Worm (Caenorhabditis elegans) whole organism, L2 larva: ENCODE data around the gene Y44A6C.1.
A peak's percentile ranks its signal among the peaks of the same experiment; 100 is the strongest.

Experiments used
- C34F6.9 ChIP-seq: fragments of 150-350 bp; optimal IDR thresholded peaks from 2 replicates; lab custom pipeline; 2014; ENCODE audit warnings: missing biosample characterization, missing genetic modification characterization
- F13H6.1 ChIP-seq: sonication (generic microtip); optimal IDR thresholded peaks from 2 replicates; lab custom pipeline; 2016; ENCODE audit warnings: missing genetic modification characterization, missing compliant biosample characterization
- R02D3.7 ChIP-seq: fragments of 150-350 bp; optimal IDR thresholded peaks from 2 replicates; lab custom pipeline; 2014; ENCODE audit warnings: missing biosample characterization, missing genetic modification characterization
- ZK546.5 ChIP-seq: sonication (generic microtip); optimal IDR thresholded peaks from 2 replicates; lab custom pipeline; 2017; ENCODE audit warnings: missing biosample characterization, missing genetic modification characterization
- aly-2 ChIP-seq: fragments of 150-350 bp; optimal IDR thresholded peaks from 2 replicates; lab custom pipeline; 2014; ENCODE audit warnings: missing biosample characterization, missing genetic modification characterization
- ama-1 ChIP-seq: fragments of 150-350 bp; optimal IDR thresholded peaks from 2 replicates; lab custom pipeline; 2018; ENCODE audit warnings: inconsistent platforms
- blmp-1 ChIP-seq: sonication (generic microtip); optimal IDR thresholded peaks from 2 replicates; lab custom pipeline; 2017; ENCODE audit warnings: missing genetic modification characterization, mild to moderate bottlenecking, missing compliant biosample characterization, antibody characterized with exemption, moderate library complexity; ENCODE audit not compliant: insufficient read depth
- crh-2 ChIP-seq: sonication (generic microtip); optimal IDR thresholded peaks from 2 replicates; lab custom pipeline; 2017; ENCODE audit warnings: missing biosample characterization, missing genetic modification characterization
- elt-1 ChIP-seq: fragments of 150-350 bp; optimal IDR thresholded peaks from 2 replicates; lab custom pipeline; 2014; ENCODE audit warnings: missing biosample characterization, missing genetic modification characterization
- elt-3 ChIP-seq: sonication (generic microtip); optimal IDR thresholded peaks from 2 replicates; lab custom pipeline; 2017; ENCODE audit warnings: missing biosample characterization, missing genetic modification characterization
- fos-1 ChIP-seq: fragments of 150-350 bp; optimal IDR thresholded peaks from 2 replicates; lab custom pipeline; 2014; ENCODE audit warnings: missing biosample characterization, missing genetic modification characterization
- gmeb-1 ChIP-seq: fragments of 150-350 bp; optimal IDR thresholded peaks from 2 replicates; lab custom pipeline; 2014; ENCODE audit warnings: missing biosample characterization, missing genetic modification characterization
- lin-39 ChIP-seq: fragments of 150-350 bp; optimal IDR thresholded peaks from 2 replicates; lab custom pipeline; 2014; ENCODE audit warnings: missing biosample characterization, missing genetic modification reagents, missing genetic modification characterization
- lsy-2 ChIP-seq, 2 experiments: fragments of 150-350 bp in 1 of 2; sonication (generic microtip) in 1 of 2; optimal IDR thresholded peaks; 2 replicates each; lab custom pipeline; 2014 to 2017; ENCODE audit warnings: missing biosample characterization in 2 of 2, missing genetic modification characterization in 2 of 2
- mab-5 ChIP-seq: fragments of 150-350 bp; optimal IDR thresholded peaks from 2 replicates; lab custom pipeline; 2014; ENCODE audit warnings: missing biosample characterization, missing genetic modification characterization
- nhr-11 ChIP-seq: fragments of 150-350 bp; optimal IDR thresholded peaks from 2 replicates; lab custom pipeline; 2014; ENCODE audit warnings: missing biosample characterization, missing genetic modification characterization
- nhr-129 ChIP-seq: fragments of 150-350 bp; optimal IDR thresholded peaks from 2 replicates; lab custom pipeline; 2014; ENCODE audit warnings: missing biosample characterization, missing genetic modification characterization
- nhr-237 ChIP-seq: fragments of 150-350 bp; optimal IDR thresholded peaks from 2 replicates; lab custom pipeline; 2014; ENCODE audit warnings: missing biosample characterization, missing genetic modification characterization
- nhr-6 ChIP-seq: fragments of 150-350 bp; optimal IDR thresholded peaks from 2 replicates; lab custom pipeline; 2014; ENCODE audit warnings: missing biosample characterization, missing genetic modification characterization
- nhr-77 ChIP-seq: fragments of 150-350 bp; optimal IDR thresholded peaks from 2 replicates; lab custom pipeline; 2014; ENCODE audit warnings: missing biosample characterization, missing genetic modification characterization
- peb-1 ChIP-seq: fragments of 150-350 bp; optimal IDR thresholded peaks from 2 replicates; lab custom pipeline; 2014; ENCODE audit warnings: missing biosample characterization, missing genetic modification characterization
- skn-1 ChIP-seq: sonication (generic microtip); optimal IDR thresholded peaks from 2 replicates; lab custom pipeline; 2017; ENCODE audit warnings: missing biosample characterization, missing genetic modification characterization
- sma-3 ChIP-seq: sonication (generic microtip); optimal IDR thresholded peaks from 2 replicates; lab custom pipeline; 2016; ENCODE audit warnings: missing genetic modification reagents, missing genetic modification characterization, missing compliant biosample characterization
- sma-9 ChIP-seq, 2 experiments: fragments of 150-350 bp in 1 of 2; sonication (generic microtip) in 1 of 2; optimal IDR thresholded peaks; 2 replicates each; lab custom pipeline; 2014 to 2016; ENCODE audit warnings: missing genetic modification characterization in 2 of 2, mild to moderate bottlenecking in 1 of 2, missing biosample characterization in 1 of 2, missing compliant biosample characterization in 1 of 2, missing genetic modification reagents in 1 of 2, moderate library complexity in 1 of 2
- unc-39 ChIP-seq: fragments of 150-350 bp; optimal IDR thresholded peaks from 2 replicates; lab custom pipeline; 2014; ENCODE audit warnings: missing biosample characterization, missing genetic modification characterization
- unc-55 ChIP-seq: fragments of 150-350 bp; sonication (generic microtip); optimal IDR thresholded peaks from 3 replicates; lab custom pipeline; 2014; ENCODE audit warnings: missing biosample characterization, missing genetic modification reagents, missing genetic modification characterization
- ztf-1 ChIP-seq: fragments of 200-800 bp; sonication (Bioruptor generic); conservative IDR thresholded peaks from 2 replicates; pipeline ENCODE4 v1.3.6; 2022; ENCODE audit warnings: missing genetic modification characterization, missing compliant biosample characterization
- ztf-11 ChIP-seq: sonication (generic microtip); optimal IDR thresholded peaks from 2 replicates; lab custom pipeline; 2017; ENCODE audit warnings: missing biosample characterization, missing genetic modification characterization
- ztf-4 ChIP-seq: fragments of 150-350 bp; optimal IDR thresholded peaks from 2 replicates; lab custom pipeline; 2014; ENCODE audit warnings: missing biosample characterization, missing genetic modification characterization

Gene Y44A6C.1

DNA sequence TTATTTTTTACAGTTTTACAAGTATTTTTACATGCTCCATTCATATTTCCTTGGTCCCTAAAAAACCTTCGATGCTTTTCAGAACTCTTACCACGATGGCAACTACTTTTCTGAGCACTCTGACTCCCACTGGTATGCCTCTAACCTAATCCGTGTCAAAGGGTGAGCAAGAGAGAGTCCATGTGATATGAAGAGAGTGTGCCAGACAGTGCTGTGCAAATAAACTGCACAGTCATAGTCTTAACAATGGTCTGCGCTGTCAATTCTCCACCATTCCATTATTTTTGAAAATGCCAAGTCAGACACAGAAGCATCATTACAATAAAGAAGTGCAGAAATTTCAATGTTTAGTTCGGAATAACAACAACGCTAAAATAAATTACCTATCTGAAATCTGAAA lies 31.6 kb downstream of the Y44A6C.1 start:
- TF ChIP-seq F13H6.1 (tag; lab: Kevin White, UChicago) (peak; percentile 26), nhr-237 (tag; lab: Kevin White, UChicago) (no peak), gmeb-1 (tag; lab: Kevin White, UChicago) (no peak), mab-5 (tag; lab: Kevin White, UChicago) (no peak), sma-3 (GFP tag; lab: Kevin White, UChicago) (no peak), aly-2 (tag; lab: Kevin White, UChicago) (no peak)
- TF ChIP-seq, all 48 proteins: peak for 1

DNA sequence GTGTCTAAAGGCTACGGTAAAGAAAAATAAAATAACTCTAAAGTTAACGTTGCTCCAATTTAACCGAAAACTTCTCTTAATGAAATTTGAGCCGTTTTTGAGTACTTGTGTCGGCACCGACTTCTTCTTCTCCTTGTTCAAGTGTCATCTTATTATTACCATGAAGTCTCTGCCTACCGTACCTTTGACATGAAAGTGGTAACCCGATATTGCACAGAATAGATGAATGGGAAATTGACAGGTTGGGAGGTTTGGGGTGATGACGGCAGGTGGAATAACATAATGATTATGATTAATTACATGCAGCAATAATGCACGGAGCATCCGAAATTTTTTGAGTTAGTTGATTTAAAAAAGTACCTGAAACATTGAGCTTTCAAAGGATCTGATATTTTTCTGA lies 33.1 kb downstream of the Y44A6C.1 start:
- TF ChIP-seq elt-3 (no peak), F13H6.1 (tag; lab: Kevin White, UChicago) (peak; percentile 41)

DNA sequence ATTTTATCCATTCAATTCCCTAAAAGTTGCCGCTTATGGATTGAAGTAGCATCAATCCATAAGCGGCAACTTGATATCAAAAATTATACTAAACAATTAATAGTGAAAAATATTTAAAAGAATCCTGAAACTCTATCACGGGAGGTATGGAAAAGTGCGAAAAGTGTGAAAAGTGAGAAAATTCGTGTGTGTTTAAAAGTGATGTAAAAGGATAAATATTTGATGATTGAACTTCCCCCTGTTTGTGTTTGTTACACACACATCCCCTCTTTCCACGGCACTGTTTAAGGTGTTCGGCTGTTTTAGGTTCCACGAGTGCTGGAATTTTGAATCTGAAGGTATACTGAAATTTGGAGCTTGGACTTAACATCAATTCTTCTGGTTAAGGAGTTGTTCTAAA lies 34.2 kb downstream of the Y44A6C.1 start:
- TF ChIP-seq C34F6.9 (no peak), F13H6.1 (tag; lab: Kevin White, UChicago) (no peak), crh-2 (no peak), ZK546.5 (tag; lab: Kevin White, UChicago) (no peak), nhr-129 (no peak), lin-39 (tag; lab: Kevin White, UChicago) (no peak), elt-3 (no peak), unc-39 (tag; lab: Kevin White, UChicago) (no peak), fos-1 (no peak), gmeb-1 (tag; lab: Kevin White, UChicago) (no peak), ztf-11 (tag; lab: Kevin White, UChicago) (no peak), ztf-4 (no peak), blmp-1 (tag; lab: Kevin White, UChicago) (no peak), ama-1 (lab: Kevin White, UChicago) (no peak), peb-1 (tag; lab: Kevin White, UChicago) (no peak), elt-1 (tag; lab: Kevin White, UChicago) (no peak), nhr-77 (no peak), unc-55 (GFP tag; lab: Kevin White, UChicago) (no peak), R02D3.7 (tag; lab: Kevin White, UChicago) (no peak)

DNA sequence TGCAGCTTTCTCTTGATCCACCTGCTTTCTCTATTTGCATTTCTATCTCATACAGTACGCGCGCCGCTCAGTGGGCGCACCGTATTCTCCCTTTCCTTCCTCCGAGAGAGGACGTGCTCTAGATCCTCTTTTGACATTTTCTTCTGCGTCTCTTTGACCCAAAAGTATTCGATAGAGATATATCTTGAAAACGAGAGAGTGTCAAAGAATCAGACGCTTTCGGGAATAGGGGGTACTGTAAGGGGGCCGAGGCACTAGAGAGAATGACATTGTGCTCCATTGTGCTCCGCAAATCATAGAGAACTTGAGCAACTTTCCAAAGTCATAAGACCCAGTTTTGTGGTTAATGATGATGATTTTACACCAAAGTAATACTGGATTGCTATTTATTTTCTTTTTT lies 35.4 kb downstream of the Y44A6C.1 start:
- TF ChIP-seq nhr-129 (peak; percentile 49), ztf-1 (no peak), sma-9 (GFP tag; optimal IDR thresholded peaks at IDR 0.05; lab: Kevin White, UChicago) (peak; percentile 15), sma-9 (tag; optimal IDR thresholded peaks at IDR 0.05; lab: Kevin White, UChicago) (no peak), F13H6.1 (tag; lab: Kevin White, UChicago) (peak; percentile 52), lsy-2 (tag; optimal IDR thresholded peaks at IDR 0.05; lab: Kevin White, UChicago) (peak in 1 of 2 experiments; percentile 0)

DNA sequence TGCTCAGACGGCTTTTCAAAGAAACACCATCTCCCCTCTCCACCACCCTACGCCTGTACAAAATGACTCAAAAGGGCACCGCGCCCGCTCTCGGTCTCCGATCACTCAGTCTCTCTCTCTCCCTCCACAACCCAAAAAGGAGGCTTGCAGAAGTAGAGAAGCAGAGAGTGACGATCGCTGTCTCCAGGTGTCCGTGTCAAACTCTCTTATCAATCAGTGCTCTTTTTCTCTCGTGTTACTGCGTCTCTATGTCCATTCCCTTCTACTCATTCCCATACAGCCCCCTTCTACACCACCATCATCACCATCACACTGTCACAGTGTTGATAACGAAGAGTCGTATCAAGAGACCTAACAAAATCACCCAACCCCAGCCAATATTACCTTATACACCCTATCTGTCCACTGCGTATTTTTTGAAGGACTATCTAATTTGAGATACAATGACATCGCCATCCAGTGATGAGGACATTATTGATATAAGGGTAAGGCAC lies 38.9 kb downstream of the Y44A6C.1 start, which contains the start of gene pha-4:
Gene pha-4, plus strand, starts transcription at position 444 of the 494 bp plus-strand sequence.
- TF ChIP-seq nhr-129 (peak; percentile 22), fos-1 (peak; percentile 97), gmeb-1 (tag; lab: Kevin White, UChicago) (peak; percentile 14), skn-1 (no peak), crh-2 (peak; percentile 44), sma-9 (GFP tag; optimal IDR thresholded peaks at IDR 0.05; lab: Kevin White, UChicago) (peak; percentile 26), sma-9 (tag; optimal IDR thresholded peaks at IDR 0.05; lab: Kevin White, UChicago) (no peak), F13H6.1 (tag; lab: Kevin White, UChicago) (peak; percentile 2), nhr-237 (tag; lab: Kevin White, UChicago) (no peak)

DNA sequence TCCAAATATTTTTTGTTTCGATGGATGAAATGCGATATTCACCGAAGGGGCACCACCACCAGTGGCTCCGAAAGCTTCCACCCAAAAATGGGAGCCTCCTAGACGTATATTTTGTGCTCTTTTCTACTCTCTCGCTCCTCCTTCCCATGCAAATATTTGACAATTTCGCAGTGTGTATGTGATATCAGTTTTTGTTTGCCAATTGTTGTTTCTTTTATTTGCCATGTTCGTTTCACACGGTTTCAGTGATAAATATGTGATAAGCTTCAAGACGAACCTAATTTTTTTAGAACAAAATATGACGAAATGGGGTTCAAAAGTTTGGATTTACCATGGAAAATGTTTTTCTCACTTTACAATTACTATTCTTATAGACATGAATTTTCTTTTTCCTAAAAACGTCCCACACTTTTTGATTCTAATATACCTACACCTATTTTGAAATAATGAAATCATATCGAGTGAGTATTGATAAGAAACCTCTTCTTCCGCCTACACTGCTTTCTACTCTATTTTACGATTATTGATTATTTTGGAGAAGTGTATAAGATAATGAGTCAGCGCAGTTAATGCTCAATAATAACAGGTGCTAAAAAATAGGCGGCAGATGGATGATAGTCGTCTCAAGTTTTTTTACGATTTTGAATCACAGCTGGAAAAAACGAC lies 40.3 kb downstream of the Y44A6C.1 start:
- TF ChIP-seq ama-1 (lab: Kevin White, UChicago) (no peak), F13H6.1 (tag; lab: Kevin White, UChicago) (peak; percentile 5), unc-55 (GFP tag; lab: Kevin White, UChicago) (no peak), nhr-6 (no peak), fos-1 (peak; percentile 62), nhr-11 (tag; lab: Kevin White, UChicago) (no peak)
- TF ChIP-seq, all 48 proteins: peak for 2
